Fruit fly (Drosophila melanogaster): ENCODE results near the gene CG31269.

- no peak for TF ChIP-seq CG1602 (GFP tag; optimal IDR thresholded peaks at IDR 0.05)
- TF ChIP-seq sug (tag; optimal IDR thresholded peaks at IDR 0.05) = no peak
- TF ChIP-seq CG7556 (GFP tag; optimal IDR thresholded peaks at IDR 0.05) = no peak
- TF ChIP-seq sd (tag; optimal IDR thresholded peaks at IDR 0.05) = no peak
These were observed 38.8 kb upstream of the CG31269 start, which contains the start of gene cal1 for dm6 chr3R:17087977-17088618.

Measured in whole organism, embryonic.